Worm (Caenorhabditis elegans): ENCODE measurements around the gene F54H5.3.

The F54H5.3 gene

ce11 chrII:6621886-6622285, at the start of gene F54H5.3:
Gene F54H5.3 (plus strand): TSS chrII:6622186.
- TF ChIP-seq snpc-4 (tag; optimal IDR thresholded peaks at IDR 0.05) = no peak
- no peak for TF ChIP-seq nhr-28 (tag; optimal IDR thresholded peaks at IDR 0.05)
- TF ChIP-seq skn-1 (tag; optimal IDR thresholded peaks at IDR 0.05) = no peak
- no peak for TF ChIP-seq zip-11 (GFP tag; IDR thresholded peaks at IDR 0.05)
- TF ChIP-seq fos-1 (tag; optimal IDR thresholded peaks at IDR 0.05) = no peak
- TF ChIP-seq daf-8 (GFP tag; IDR thresholded peaks at IDR 0.05) = no peak
- TF ChIP-seq T20F7.1 (GFP tag; optimal IDR thresholded peaks at IDR 0.05) = no peak
- no peak for TF ChIP-seq ztf-11 (tag; optimal IDR thresholded peaks at IDR 0.05)
- no peak for TF ChIP-seq D1046.2 (GFP tag; IDR thresholded peaks at IDR 0.05)
- no peak for TF ChIP-seq hmg-1.1 (GFP tag; IDR thresholded peaks at IDR 0.05)

- TF ChIP-seq lsy-2 (tag; optimal IDR thresholded peaks at IDR 0.05) (no peak), unc-130 (GFP tag; optimal IDR thresholded peaks at IDR 0.05) (no peak), nhr-48 (tag; optimal IDR thresholded peaks at IDR 0.05) (no peak), tag-97 (GFP tag; IDR thresholded peaks at IDR 0.05) (no peak), nhr-76 (tag; optimal IDR thresholded peaks at IDR 0.05) (no peak), tra-1 (GFP tag; IDR thresholded peaks at IDR 0.05) (no peak), dmd-9 (GFP tag; IDR thresholded peaks at IDR 0.05) (no peak), ceh-62 (tag; optimal IDR thresholded peaks at IDR 0.05) (no peak), hif-1 (tag; optimal IDR thresholded peaks at IDR 0.05) (no peak), egl-27 (tag; optimal IDR thresholded peaks at IDR 0.05) (no peak), F37D6.2 (tag; optimal IDR thresholded peaks at IDR 0.05) (no peak), gei-8 (GFP tag; optimal IDR thresholded peaks at IDR 0.05) (no peak), spr-3 (GFP tag; optimal IDR thresholded peaks at IDR 0.05) (no peak), saeg-2 (GFP tag; IDR thresholded peaks at IDR 0.05) (no peak), ces-1 (GFP tag; optimal IDR thresholded peaks at IDR 0.05) (no peak)
Observed at ce11 chrII:6573677-6574076, 48.3 kb upstream of the F54H5.3 start, which contains the start of gene sra-28. Gene sra-28 (minus strand): TSS chrII:6573777.

- no peak for TF ChIP-seq ztf-11 (tag; optimal IDR thresholded peaks at IDR 0.05)
- TF ChIP-seq mxl-2 (GFP tag; conservative IDR thresholded peaks at IDR 0.05) = no peak
- no peak for TF ChIP-seq mxl-3 (GFP tag; optimal IDR thresholded peaks at IDR 0.05)
- no peak for TF ChIP-seq T26A8.4 (GFP tag; IDR thresholded peaks at IDR 0.05)
Observed at ce11 chrII:6575647-6576046, 46.3 kb upstream of the F54H5.3 start, which contains the start of gene sra-29. Gene sra-29 (minus strand): TSS chrII:6575747.

- TF ChIP-seq aly-2 (tag; optimal IDR thresholded peaks at IDR 0.05) (no peak), arid-1 (GFP tag; conservative IDR thresholded peaks at IDR 0.05) (no peak), rbr-2 (tag; optimal IDR thresholded peaks at IDR 0.05) (no peak), nhr-237 (tag; optimal IDR thresholded peaks at IDR 0.05) (no peak), T20F7.1 (GFP tag; optimal IDR thresholded peaks at IDR 0.05) (no peak), nhr-48 (tag; optimal IDR thresholded peaks at IDR 0.05) (no peak)
Observed at ce11 chrII:6578378-6578777, 43.6 kb upstream of the F54H5.3 start, which contains the start of gene sra-31. Gene sra-31 (minus strand): TSS chrII:6578478.

ce11 chrII:6581236-6581635, 40.8 kb upstream of the F54H5.3 start, which contains the start of gene C56C10.6:
Gene C56C10.6 (minus strand): TSS chrII:6581336.
- TF ChIP-seq mxl-3 (GFP tag; optimal IDR thresholded peaks at IDR 0.05) = no peak
- TF ChIP-seq rbr-2 (tag; optimal IDR thresholded peaks at IDR 0.05) = no peak
- TF ChIP-seq madf-5 (GFP tag; IDR thresholded peaks at IDR 0.05) = no peak
- TF ChIP-seq ama-1 (optimal IDR thresholded peaks at IDR 0.05) = no peak
- TF ChIP-seq unc-130 (GFP tag; optimal IDR thresholded peaks at IDR 0.05) = no peak
- no peak for TF ChIP-seq vab-7 (GFP tag; IDR thresholded peaks at IDR 0.05)

Measured in whole organism, L4 larva.